Worm (Caenorhabditis elegans): ENCODE data around the gene smg-8.

DNA sequence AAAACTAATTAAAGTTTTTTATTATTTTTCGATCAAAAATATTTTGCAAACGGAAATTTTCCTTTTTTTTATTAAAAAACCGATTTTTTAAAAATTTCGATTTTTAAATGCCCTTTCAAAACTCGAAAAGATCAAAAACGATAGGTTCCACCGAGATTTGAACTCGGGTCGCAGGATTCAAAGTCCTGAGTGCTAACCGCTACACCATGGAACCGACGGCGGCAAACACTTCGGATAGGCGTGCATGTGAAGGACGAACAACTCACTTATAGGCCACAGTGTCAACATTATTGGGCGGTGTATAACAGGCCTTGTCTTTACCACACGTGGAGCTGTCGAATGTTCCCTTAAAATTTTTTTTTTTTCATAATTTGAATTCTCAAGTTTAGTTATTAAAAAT, 33.5 kb downstream of the smg-8 start:
- TF ChIP-seq W03F9.2 (tag; optimal IDR thresholded peaks at IDR 0.05): no peak
- no peak for TF ChIP-seq him-1 (tag; optimal IDR thresholded peaks at IDR 0.05)
